Worm (Caenorhabditis elegans): Measurements from ENCODE around the gene mmab-1.

Gene mmab-1

DNA sequence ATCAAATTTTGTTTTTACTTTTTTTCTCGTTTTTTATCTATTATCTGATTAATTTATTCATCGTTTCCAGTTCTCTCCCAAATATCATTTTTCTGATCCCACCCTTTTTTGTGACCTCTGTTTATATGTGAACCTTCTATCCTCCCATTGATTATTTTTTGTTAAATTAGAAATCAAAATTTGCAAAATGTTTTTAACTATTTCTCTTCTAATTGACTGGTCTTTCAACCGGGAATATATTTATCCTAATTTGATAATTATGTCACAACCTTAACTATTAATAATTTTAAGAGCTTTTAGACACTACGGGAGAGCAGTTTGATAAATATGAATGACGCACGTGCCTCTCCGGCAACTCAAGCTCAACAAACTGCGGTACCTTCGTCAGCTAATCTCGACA is 22.3 kb upstream of the mmab-1 start, which contains the start of gene ntl-9:
ntl-9 (plus strand) TSS at position 301 of the 400 bp plus-strand sequence.
- no peak for TF ChIP-seq blmp-1 (tag; optimal IDR thresholded peaks at IDR 0.05)
- TF ChIP-seq elt-1 (tag; optimal IDR thresholded peaks at IDR 0.05; ENCODE audit: borderline replicate concordance, insufficient read depth): no peak
- no peak for TF ChIP-seq ceh-83 (GFP tag; optimal IDR thresholded peaks at IDR 0.05)
- no peak for TF ChIP-seq unc-39 (tag; optimal IDR thresholded peaks at IDR 0.05)
- TF ChIP-seq pha-4 (tag; optimal IDR thresholded peaks at IDR 0.05): no peak
- no peak for TF ChIP-seq bed-3 (GFP tag; optimal IDR thresholded peaks at IDR 0.05)
- no peak for TF ChIP-seq ceh-39 (tag; optimal IDR thresholded peaks at IDR 0.05)
- TF ChIP-seq flh-1 (GFP tag; optimal IDR thresholded peaks at IDR 0.05): no peak
- no peak for TF ChIP-seq elt-3 (tag; optimal IDR thresholded peaks at IDR 0.05)
- TF ChIP-seq sem-2 (GFP tag; optimal IDR thresholded peaks at IDR 0.05): no peak
- no peak for TF ChIP-seq ces-1 (GFP tag; optimal IDR thresholded peaks at IDR 0.05)
- TF ChIP-seq tbx-8 (GFP tag; optimal IDR thresholded peaks at IDR 0.05): no peak
- TF ChIP-seq snpc-4 (tag; optimal IDR thresholded peaks at IDR 0.05): no peak
- no peak for TF ChIP-seq M03D4.4 (tag; optimal IDR thresholded peaks at IDR 0.05)
- no peak for TF ChIP-seq nhr-237 (tag; optimal IDR thresholded peaks at IDR 0.05)
- no peak for TF ChIP-seq lsy-2 (tag; optimal IDR thresholded peaks at IDR 0.05)
- TF ChIP-seq ceh-43 (GFP tag; optimal IDR thresholded peaks at IDR 0.05): no peak
- TF ChIP-seq nhr-2 (tag; optimal IDR thresholded peaks at IDR 0.05): no peak

DNA sequence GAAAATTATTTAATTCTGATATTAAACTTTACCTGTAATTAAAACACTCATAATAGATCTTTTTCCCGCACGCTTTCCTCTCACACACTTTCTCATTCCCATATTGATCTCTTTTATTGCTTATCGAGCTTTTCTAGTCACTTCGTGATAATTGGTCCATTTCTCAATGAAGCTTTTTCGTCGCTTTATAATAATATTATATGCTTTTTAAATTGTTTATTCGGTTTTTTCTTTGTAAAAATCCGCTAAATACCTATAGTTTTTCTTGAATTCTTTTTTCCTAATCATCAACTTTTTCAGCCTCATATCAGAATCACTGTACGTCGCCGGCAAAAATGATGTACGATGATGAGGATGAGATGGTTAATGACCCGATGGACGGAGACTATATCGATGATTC is 17.4 kb upstream of the mmab-1 start, which contains the start of gene rpb-2:
rpb-2 (plus strand) TSS at position 301 of the 400 bp plus-strand sequence.
- TF ChIP-seq lin-13 (tag; optimal IDR thresholded peaks at IDR 0.05) (no peak), ztf-11 (tag; optimal IDR thresholded peaks at IDR 0.05) (no peak), unc-39 (tag; optimal IDR thresholded peaks at IDR 0.05) (no peak), snpc-4 (tag; optimal IDR thresholded peaks at IDR 0.05) (no peak), ceh-39 (tag; optimal IDR thresholded peaks at IDR 0.05) (no peak), unc-120 (tag; optimal IDR thresholded peaks at IDR 0.05; ENCODE audit: poor library complexity, severe bottlenecking) (no peak)

DNA sequence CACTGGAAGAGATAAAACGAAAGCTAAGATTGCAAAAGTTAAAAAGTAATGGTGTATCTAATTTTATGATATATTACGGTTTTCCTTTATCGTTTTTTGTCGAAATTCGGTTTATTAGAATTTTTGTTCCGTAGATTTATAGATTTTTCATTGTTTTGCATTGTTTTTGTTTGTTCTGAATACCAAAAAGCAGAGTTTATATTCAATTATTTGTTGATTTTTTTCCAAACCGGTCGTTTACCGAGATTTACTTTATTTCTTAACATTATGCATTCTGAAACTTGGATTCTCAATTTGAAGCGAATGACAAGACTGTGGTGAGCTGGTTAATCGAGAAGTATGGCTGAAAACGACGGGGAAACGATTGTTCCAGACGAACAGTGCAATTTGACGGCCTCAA is 15.1 kb upstream of the mmab-1 start, which contains the start of gene fsn-1:
fsn-1 (plus strand) TSS at position 301 of the 400 bp plus-strand sequence.
- TF ChIP-seq drap-1 (GFP tag; optimal IDR thresholded peaks at IDR 0.05) (no peak), pha-4 (tag; optimal IDR thresholded peaks at IDR 0.05) (no peak), unc-62 (GFP tag; optimal IDR thresholded peaks at IDR 0.05) (no peak), mep-1 (tag; optimal IDR thresholded peaks at IDR 0.05) (no peak), ceh-39 (tag; optimal IDR thresholded peaks at IDR 0.05) (no peak), cnd-1 (tag; optimal IDR thresholded peaks at IDR 0.05) (no peak), ztf-11 (tag; optimal IDR thresholded peaks at IDR 0.05) (no peak), sem-2 (GFP tag; optimal IDR thresholded peaks at IDR 0.05) (no peak), unc-120 (tag; optimal IDR thresholded peaks at IDR 0.05; ENCODE audit: poor library complexity, severe bottlenecking) (no peak), ces-1 (GFP tag; optimal IDR thresholded peaks at IDR 0.05) (no peak), lin-13 (tag; optimal IDR thresholded peaks at IDR 0.05) (no peak), flh-1 (GFP tag; optimal IDR thresholded peaks at IDR 0.05) (no peak), lin-32 (GFP tag; optimal IDR thresholded peaks at IDR 0.05) (no peak), nhr-12 (tag; optimal IDR thresholded peaks at IDR 0.05) (no peak), zip-8 (tag; optimal IDR thresholded peaks at IDR 0.05) (no peak)

DNA sequence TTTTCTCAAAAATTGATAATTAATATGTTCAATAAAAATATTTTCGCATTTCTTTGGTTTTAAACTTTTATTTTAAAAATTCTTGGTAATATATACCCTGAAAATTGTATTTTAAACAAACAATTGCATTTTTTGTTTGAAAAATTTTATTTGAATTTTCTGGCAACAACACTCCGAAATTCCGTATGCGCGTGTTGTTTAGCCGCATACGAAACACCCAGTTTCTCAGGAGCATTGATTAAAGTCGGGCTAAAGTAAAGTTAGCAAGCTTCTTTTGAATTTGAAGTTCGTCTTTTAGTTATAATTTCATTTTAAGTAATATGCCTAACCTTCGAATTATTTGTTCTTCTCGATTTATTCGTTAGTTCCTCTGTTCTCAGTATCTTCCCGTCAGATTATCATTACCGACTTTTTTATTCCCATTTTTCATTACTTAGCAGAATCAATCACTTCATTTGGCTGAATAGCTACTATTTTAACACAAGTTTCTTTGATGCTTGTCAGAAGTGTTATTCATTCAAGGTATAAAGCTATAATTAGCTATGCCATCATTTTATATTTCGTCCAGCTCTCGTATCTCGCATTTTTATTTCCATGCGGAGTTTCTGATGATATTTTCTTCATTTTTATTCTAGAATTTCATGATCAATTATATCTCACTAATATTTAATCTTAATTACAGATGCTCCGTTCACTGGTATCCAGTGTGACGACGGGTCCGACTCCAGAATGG is 13.1 kb upstream of the mmab-1 start, which contains the start of gene mrps-18C:
mrps-18C (plus strand) TSS at position 683 of the 733 bp plus-strand sequence.
- TF ChIP-seq snpc-4 (tag; optimal IDR thresholded peaks at IDR 0.05) (no peak), nhr-237 (tag; optimal IDR thresholded peaks at IDR 0.05) (no peak), blmp-1 (tag; optimal IDR thresholded peaks at IDR 0.05) (no peak), nhr-76 (tag; optimal IDR thresholded peaks at IDR 0.05) (no peak), lin-13 (tag; optimal IDR thresholded peaks at IDR 0.05) (no peak), drap-1 (GFP tag; optimal IDR thresholded peaks at IDR 0.05) (no peak), nhr-12 (tag; optimal IDR thresholded peaks at IDR 0.05) (no peak), ceh-39 (tag; optimal IDR thresholded peaks at IDR 0.05) (no peak), unc-39 (tag; optimal IDR thresholded peaks at IDR 0.05) (no peak), elt-1 (tag; optimal IDR thresholded peaks at IDR 0.05; ENCODE audit: borderline replicate concordance, insufficient read depth) (no peak), hlh-1 (tag; optimal IDR thresholded peaks at IDR 0.05) (no peak)

DNA sequence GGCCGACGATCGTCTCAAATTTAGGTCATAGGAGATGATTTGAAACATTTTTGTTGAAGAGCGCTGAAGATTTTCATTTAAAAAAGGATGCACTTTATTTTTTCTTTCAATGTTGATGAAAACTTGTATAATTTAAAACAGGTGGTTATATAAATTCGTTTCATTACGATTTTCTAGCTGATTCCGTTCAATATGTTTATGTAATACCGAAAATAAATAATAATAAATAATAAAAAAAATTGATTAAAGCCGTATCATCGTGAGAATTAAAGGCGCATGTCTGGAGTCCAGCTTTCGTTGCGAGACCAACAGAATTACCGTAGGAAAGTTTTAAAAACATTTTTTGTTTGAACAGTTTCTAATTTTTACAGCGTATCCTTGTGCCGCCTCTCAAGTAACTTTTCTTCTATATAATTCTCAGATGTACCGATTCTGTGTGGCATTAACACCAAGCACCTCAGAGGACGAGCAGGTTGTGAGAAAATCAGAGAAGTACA is 10.3 kb upstream of the mmab-1 start, which contains the start of the genes C26E6.12 and eri-9:
C26E6.12 (minus strand) TSS at position 51 of the 497 bp plus-strand sequence.
eri-9 (plus strand) TSS at position 248 of the 497 bp plus-strand sequence.
- TF ChIP-seq zip-8 (tag; optimal IDR thresholded peaks at IDR 0.05): no peak
- no peak for TF ChIP-seq M03D4.4 (tag; optimal IDR thresholded peaks at IDR 0.05)
- TF ChIP-seq bed-3 (GFP tag; optimal IDR thresholded peaks at IDR 0.05): no peak
- no peak for TF ChIP-seq lin-13 (tag; optimal IDR thresholded peaks at IDR 0.05)
- no peak for TF ChIP-seq cnd-1 (tag; optimal IDR thresholded peaks at IDR 0.05)
- no peak for TF ChIP-seq sptf-1 (tag; optimal IDR thresholded peaks at IDR 0.05)
- TF ChIP-seq blmp-1 (tag; optimal IDR thresholded peaks at IDR 0.05): no peak
- TF ChIP-seq ces-1 (GFP tag; optimal IDR thresholded peaks at IDR 0.05): no peak
- TF ChIP-seq mab-5 (tag; optimal IDR thresholded peaks at IDR 0.05): no peak
- no peak for TF ChIP-seq ceh-83 (GFP tag; optimal IDR thresholded peaks at IDR 0.05)
- TF ChIP-seq mls-2 (tag; optimal IDR thresholded peaks at IDR 0.05): no peak
- no peak for TF ChIP-seq elt-3 (tag; optimal IDR thresholded peaks at IDR 0.05)
- TF ChIP-seq mep-1 (tag; optimal IDR thresholded peaks at IDR 0.05): no peak
- TF ChIP-seq nhr-2 (tag; optimal IDR thresholded peaks at IDR 0.05): no peak
- TF ChIP-seq pha-4 (tag; optimal IDR thresholded peaks at IDR 0.05): no peak
- TF ChIP-seq unc-39 (tag; optimal IDR thresholded peaks at IDR 0.05): no peak
- no peak for TF ChIP-seq tbx-8 (GFP tag; optimal IDR thresholded peaks at IDR 0.05)
- TF ChIP-seq nhr-237 (tag; optimal IDR thresholded peaks at IDR 0.05): no peak
